Fruit fly (Drosophila melanogaster) whole organism, embryonic: Measurements from ENCODE around the gene CG42820.

Experiments used
- Antp ChIP-seq: fragments of 200-800 bp; sonication (Bioruptor generic); optimal IDR thresholded peaks from 3 replicates; lab custom pipeline; 2016; ENCODE audit warnings: missing biosample characterization, missing genetic modification characterization
- Atf-2 ChIP-seq: fragments of 200-800 bp; sonication (Bioruptor generic); optimal IDR thresholded peaks from 2 replicates; lab custom pipeline; 2016; ENCODE audit warnings: missing biosample characterization, missing genetic modification characterization
- Blimp-1 ChIP-seq: fragments of 200-800 bp; sonication (Bioruptor generic); optimal IDR thresholded peaks from 3 replicates; lab custom pipeline; 2018; ENCODE audit warnings: missing biosample characterization, missing genetic modification characterization, mild to moderate bottlenecking, moderate library complexity, missing genetic modification reagents
- CG10209 ChIP-seq: fragments of 200-800 bp; sonication (Bioruptor generic); optimal IDR thresholded peaks from 3 replicates; lab custom pipeline; 2017; ENCODE audit warnings: missing biosample characterization, mild to moderate bottlenecking, missing genetic modification characterization, missing genetic modification reagents
- CG10321 ChIP-seq: fragments of 200-800 bp; sonication (Bioruptor generic); IDR thresholded peaks from 2 replicates; pipeline ENCODE4 v1.3.6; 2022; ENCODE audit warnings: missing biosample characterization, missing genetic modification characterization
- CG10654 ChIP-seq: fragments of 200-800 bp; sonication (Bioruptor generic); optimal IDR thresholded peaks from 2 replicates; lab custom pipeline; 2016; ENCODE audit warnings: missing biosample characterization, missing genetic modification characterization
- CG12391 ChIP-seq: fragments of 200-800 bp; sonication (Bioruptor generic); optimal IDR thresholded peaks from 3 replicates; lab custom pipeline; 2018; ENCODE audit warnings: missing biosample characterization, mild to moderate bottlenecking, missing genetic modification characterization, moderate library complexity
- CG12769 ChIP-seq: fragments of 200-800 bp; sonication (Bioruptor generic); optimal IDR thresholded peaks from 2 replicates; lab custom pipeline; 2019; ENCODE audit warnings: missing biosample characterization, mild to moderate bottlenecking, missing genetic modification characterization, moderate library complexity
- CG13287 ChIP-seq: fragments of 200-800 bp; sonication (Bioruptor generic); IDR thresholded peaks from 2 replicates; pipeline ENCODE4 v1.3.6; 2022; ENCODE audit warnings: missing biosample characterization, missing genetic modification characterization; ENCODE audit not compliant: partially characterized antibody
- CG14050 ChIP-seq: fragments of 200-800 bp; sonication (Bioruptor generic); IDR thresholded peaks from 3 replicates; pipeline ENCODE4 v1.3.6; 2022; ENCODE audit warnings: missing biosample characterization, missing genetic modification characterization
- CG1603 ChIP-seq: fragments of 200-800 bp; sonication (Bioruptor generic); optimal IDR thresholded peaks from 2 replicates; lab custom pipeline; 2019; ENCODE audit warnings: missing biosample characterization, mild to moderate bottlenecking, missing genetic modification characterization, moderate library complexity
- CG16813 ChIP-seq: fragments of 200-800 bp; sonication (Bioruptor generic); IDR thresholded peaks from 3 replicates; pipeline ENCODE4 v1.3.6; 2022; ENCODE audit warnings: missing biosample characterization, missing genetic modification characterization; ENCODE audit not compliant: partially characterized antibody
- CG17385 ChIP-seq: fragments of 200-800 bp; sonication (Bioruptor generic); optimal IDR thresholded peaks from 3 replicates; lab custom pipeline; 2018; ENCODE audit warnings: missing biosample characterization, mild to moderate bottlenecking, missing genetic modification characterization
- CG2120 ChIP-seq: fragments of 200-800 bp; sonication (Bioruptor generic); optimal IDR thresholded peaks from 3 replicates; lab custom pipeline; 2016; ENCODE audit warnings: missing biosample characterization, missing genetic modification characterization
- CG2129 ChIP-seq: fragments of 200-800 bp; sonication (Bioruptor generic); IDR thresholded peaks from 2 replicates; pipeline ENCODE4 v1.3.6; 2022; ENCODE audit warnings: missing biosample characterization, missing genetic modification characterization; ENCODE audit not compliant: partially characterized antibody
- CG4360 ChIP-seq: fragments of 200-800 bp; sonication (Bioruptor generic); IDR thresholded peaks from 2 replicates; pipeline ENCODE4 v1.3.6; 2022; ENCODE audit warnings: missing biosample characterization, missing genetic modification characterization
- CG4424 ChIP-seq: fragments of 200-800 bp; sonication (Bioruptor generic); optimal IDR thresholded peaks from 3 replicates; lab custom pipeline; 2016; ENCODE audit warnings: missing biosample characterization, missing genetic modification characterization
- CG5953 ChIP-seq: fragments of 200-800 bp; sonication (Bioruptor generic); IDR thresholded peaks from 2 replicates; pipeline ENCODE4 v1.3.6; 2022; ENCODE audit warnings: missing biosample characterization, missing genetic modification characterization
- CG7271 ChIP-seq: fragments of 200-800 bp; sonication (Bioruptor generic); optimal IDR thresholded peaks from 2 replicates; lab custom pipeline; 2018; ENCODE audit warnings: missing biosample characterization, mild to moderate bottlenecking, missing genetic modification characterization, moderate library complexity
- CG8281 ChIP-seq: fragments of 200-800 bp; sonication (Bioruptor generic); optimal IDR thresholded peaks from 2 replicates; lab custom pipeline; 2018; ENCODE audit warnings: missing biosample characterization, mild to moderate bottlenecking, missing genetic modification characterization, moderate library complexity
- CG8944 ChIP-seq: fragments of 200-800 bp; sonication (Bioruptor generic); optimal IDR thresholded peaks from 3 replicates; lab custom pipeline; 2016; ENCODE audit warnings: missing biosample characterization, missing genetic modification characterization
- CG9727 ChIP-seq: fragments of 200-800 bp; sonication (Bioruptor generic); optimal IDR thresholded peaks from 3 replicates; lab custom pipeline; 2017; ENCODE audit warnings: missing biosample characterization, mild to moderate bottlenecking, missing genetic modification characterization
- Dip2 ChIP-seq: fragments of 200-800 bp; sonication (Bioruptor generic); IDR thresholded peaks from 2 replicates; pipeline ENCODE4 v1.3.6; 2022; ENCODE audit warnings: missing biosample characterization, missing genetic modification characterization
- Ets65A ChIP-seq: fragments of 200-800 bp; sonication (Bioruptor generic); peaks from one replicate; lab custom pipeline; 2016; ENCODE audit warnings: missing biosample characterization, missing genetic modification characterization
- Ets97D ChIP-seq: fragments of 200-800 bp; sonication (Bioruptor generic); optimal IDR thresholded peaks from 3 replicates; lab custom pipeline; 2016; ENCODE audit warnings: missing biosample characterization, missing genetic modification characterization
- Gug ChIP-seq: fragments of 200-800 bp; sonication (Bioruptor generic); IDR thresholded peaks from 4 replicates; pipeline ENCODE4 v1.3.6; 2022; ENCODE audit warnings: missing biosample characterization, missing genetic modification characterization
- HLHmδ ChIP-seq: fragments of 200-800 bp; sonication (Bioruptor generic); optimal IDR thresholded peaks from 2 replicates; lab custom pipeline; 2018; ENCODE audit warnings: missing biosample characterization, mild to moderate bottlenecking, missing genetic modification characterization, moderate library complexity
- Hmr ChIP-seq: fragments of 200-800 bp; sonication (Bioruptor generic); optimal IDR thresholded peaks from 3 replicates; lab custom pipeline; 2017; ENCODE audit warnings: mild to moderate bottlenecking, missing biosample characterization, missing genetic modification reagents, missing genetic modification characterization
- Hr3 ChIP-seq: fragments of 200-800 bp; sonication (Bioruptor generic); optimal IDR thresholded peaks from 3 replicates; lab custom pipeline; 2016; ENCODE audit warnings: missing biosample characterization, missing genetic modification characterization
- Meics ChIP-seq: fragments of 200-800 bp; sonication (Bioruptor generic); optimal IDR thresholded peaks from 2 replicates; lab custom pipeline; 2017; ENCODE audit warnings: missing biosample characterization, mild to moderate bottlenecking, missing genetic modification characterization
- NC2β ChIP-seq: fragments of 200-800 bp; sonication (Bioruptor generic); optimal IDR thresholded peaks from 2 replicates; lab custom pipeline; 2016; ENCODE audit warnings: missing biosample characterization, missing genetic modification characterization
- Nf-YA ChIP-seq: fragments of 200-800 bp; sonication (Bioruptor generic); IDR thresholded peaks from 2 replicates; pipeline ENCODE4 v1.3.6; 2022; ENCODE audit warnings: missing biosample characterization, missing genetic modification characterization
- Opbp ChIP-seq: fragments of 200-800 bp; sonication (Bioruptor generic); IDR thresholded peaks from 3 replicates; pipeline ENCODE4 v1.3.6; 2022; ENCODE audit warnings: missing biosample characterization, missing genetic modification characterization; ENCODE audit not compliant: partially characterized antibody
- Poxn ChIP-seq: fragments of 200-800 bp; sonication (Bioruptor generic); IDR thresholded peaks from 2 replicates; pipeline ENCODE4 v1.3.6; 2022; ENCODE audit warnings: missing biosample characterization, missing genetic modification characterization
- Sox102F ChIP-seq: fragments of 200-800 bp; sonication (Bioruptor generic); optimal IDR thresholded peaks from 2 replicates; lab custom pipeline; 2018; ENCODE audit warnings: missing biosample characterization, mild to moderate bottlenecking, missing genetic modification characterization, moderate library complexity
- Tbp ChIP-seq: fragments of >200 bp; optimal IDR thresholded peaks from 2 replicates; lab custom pipeline; 2018; ENCODE audit warnings: missing biosample characterization, missing genetic modification characterization
- aop ChIP-seq: fragments of 200-800 bp; sonication (Bioruptor generic); IDR thresholded peaks from 2 replicates; pipeline ENCODE4 v1.3.6; 2022; ENCODE audit warnings: missing biosample characterization, missing genetic modification characterization
- cas ChIP-seq: fragments of 200-800 bp; sonication (Bioruptor generic); IDR thresholded peaks from 2 replicates; pipeline ENCODE4 v1.3.6; 2022; ENCODE audit warnings: missing biosample characterization, missing genetic modification characterization
- corto ChIP-seq: fragments of 200-800 bp; sonication (Bioruptor generic); optimal IDR thresholded peaks from 2 replicates; lab custom pipeline; 2016; ENCODE audit warnings: missing biosample characterization, mild to moderate bottlenecking, missing genetic modification characterization, moderate library complexity
- dm ChIP-seq: fragments of 200-800 bp; sonication (Bioruptor generic); optimal IDR thresholded peaks from 3 replicates; lab custom pipeline; 2016; ENCODE audit warnings: missing biosample characterization, missing genetic modification characterization
- eyg ChIP-seq: fragments of 200-800 bp; sonication (Bioruptor generic); optimal IDR thresholded peaks from 3 replicates; lab custom pipeline; 2016; ENCODE audit warnings: missing biosample characterization, missing genetic modification characterization
- grau ChIP-seq: fragments of 200-800 bp; optimal IDR thresholded peaks from 3 replicates; lab custom pipeline; 2019; ENCODE audit warnings: missing biosample characterization, mild to moderate bottlenecking, missing genetic modification characterization, moderate library complexity
- lmd ChIP-seq: fragments of 200-800 bp; sonication (Bioruptor generic); IDR thresholded peaks from 2 replicates; pipeline ENCODE4 v1.3.6; 2022; ENCODE audit warnings: missing biosample characterization, missing genetic modification characterization
- pb ChIP-seq: fragments of 200-800 bp; sonication (Bioruptor generic); optimal IDR thresholded peaks from 3 replicates; lab custom pipeline; 2016; ENCODE audit warnings: missing biosample characterization, missing genetic modification characterization
- peb ChIP-seq: fragments of 200-800 bp; sonication (Bioruptor generic); IDR thresholded peaks from 2 replicates; pipeline ENCODE4 v1.3.6; 2022; ENCODE audit warnings: missing biosample characterization, missing genetic modification characterization
- pita ChIP-seq: fragments of 200-800 bp; sonication (Bioruptor generic); optimal IDR thresholded peaks from 2 replicates; lab custom pipeline; 2017; ENCODE audit warnings: missing biosample characterization, mild to moderate bottlenecking, missing genetic modification characterization
- salm ChIP-seq: fragments of 200-800 bp; sonication (Bioruptor generic); optimal IDR thresholded peaks from 2 replicates; lab custom pipeline; 2018; ENCODE audit warnings: missing biosample characterization, mild to moderate bottlenecking, missing genetic modification characterization
- tin ChIP-seq: fragments of 200-800 bp; sonication (Bioruptor generic); optimal IDR thresholded peaks from 3 replicates; lab custom pipeline; 2016; ENCODE audit warnings: missing biosample characterization, missing genetic modification characterization
- trh ChIP-seq: fragments of 200-800 bp; sonication (Bioruptor generic); optimal IDR thresholded peaks from 2 replicates; lab custom pipeline; 2016; ENCODE audit warnings: missing biosample characterization, missing genetic modification characterization
- zen2 ChIP-seq: fragments of 200-800 bp; sonication (Bioruptor generic); IDR thresholded peaks from 3 replicates; pipeline ENCODE4 v1.3.6; 2022; ENCODE audit warnings: missing biosample characterization, missing genetic modification characterization; ENCODE audit not compliant: partially characterized antibody

CG42820 gene

DNA sequence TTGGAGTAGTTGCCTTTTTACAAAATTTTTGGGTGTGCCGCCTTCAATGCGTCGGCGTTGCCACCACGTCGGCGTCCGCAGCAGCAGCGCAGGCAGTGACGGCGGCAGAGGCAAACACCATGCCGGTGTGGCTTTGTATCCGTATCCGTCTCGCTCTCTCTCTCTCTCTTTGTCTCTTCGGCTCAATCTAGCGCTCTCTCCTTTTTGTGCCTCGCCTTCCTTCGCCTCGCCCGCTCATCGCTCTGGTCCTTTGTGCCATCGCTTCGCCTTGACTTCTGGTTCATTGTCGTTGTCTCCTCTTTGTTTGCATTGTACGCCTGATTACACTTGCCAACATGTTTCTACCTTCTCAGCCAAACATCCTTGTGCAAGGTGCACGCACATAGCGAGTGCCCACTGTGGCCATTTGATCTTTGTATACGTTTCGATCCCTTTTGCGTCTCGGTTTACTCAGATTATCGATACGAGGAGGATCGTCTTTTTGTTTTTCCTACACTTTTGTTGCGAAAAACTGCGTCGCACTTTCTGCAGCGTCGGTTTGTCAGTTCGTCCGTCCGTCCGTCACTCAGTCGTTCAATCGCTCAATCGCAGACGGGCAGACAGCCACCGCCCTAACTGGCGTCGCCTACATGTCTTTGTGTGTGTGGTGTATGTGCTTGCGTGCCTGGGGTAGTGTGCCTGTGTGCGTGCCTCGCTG lies 24.3 kb upstream of the CG42820 start (continued):
- TF ChIP-seq CG7271 (tag; lab: Kevin White, UChicago): no peak
- no peak for TF ChIP-seq Gug (GFP tag; lab: Robert Waterston, UW)
- peak; percentile 36 for TF ChIP-seq Meics (GFP tag; lab: Kevin White, UChicago)
- TF ChIP-seq CG14050 (GFP tag; lab: Robert Waterston, UW): no peak
- no peak for TF ChIP-seq Hr3 (GFP tag; lab: Kevin White, UChicago)
- TF ChIP-seq corto (GFP tag; lab: Kevin White, UChicago): peak; percentile 21
- no peak for TF ChIP-seq dm (GFP tag; lab: Kevin White, UChicago)
- TF ChIP-seq CG9727 (GFP tag; lab: Kevin White, UChicago): peak; percentile 22
- TF ChIP-seq lmd (GFP tag; lab: Robert Waterston, UW): no peak
- TF ChIP-seq Dip2 (GFP tag; lab: Robert Waterston, UW): no peak
- TF ChIP-seq Atf-2 (GFP tag; lab: Kevin White, UChicago): no peak
- TF ChIP-seq CG10321 (GFP tag; lab: Robert Waterston, UW): peak; percentile 24; the same call in 1 of the 2 replicates
- no peak for TF ChIP-seq CG8944
- no peak for TF ChIP-seq Sox102F (GFP tag; lab: Kevin White, UChicago)
- peak; percentile 4 for TF ChIP-seq Ets97D (GFP tag; lab: Kevin White, UChicago)
- peak; percentile 17; the same call in 1 of the 2 replicates for TF ChIP-seq CG13287 (GFP tag; lab: Robert Waterston, UW)
- no peak for TF ChIP-seq CG12769 (tag; lab: Kevin White, UChicago)
- TF ChIP-seq CG4424 (GFP tag; lab: Kevin White, UChicago): no peak
- no peak for TF ChIP-seq cas (GFP tag; lab: Robert Waterston, UW)
- TF ChIP-seq Antp (GFP tag; lab: Kevin White, UChicago): peak; percentile 9
- no peak for TF ChIP-seq CG16813
- no peak for TF ChIP-seq CG12391
- no peak for TF ChIP-seq aop (GFP tag; lab: Robert Waterston, UW)
- TF ChIP-seq CG2120: peak; percentile 34
- TF ChIP-seq CG1603 (tag; lab: Kevin White, UChicago): no peak
- peak; percentile 51 for TF ChIP-seq CG10209
- TF ChIP-seq CG8281 (tag; lab: Kevin White, UChicago): peak; percentile 100
- TF ChIP-seq CG4360: no peak
- no peak for TF ChIP-seq CG5953 (GFP tag; lab: Robert Waterston, UW)
- no peak for TF ChIP-seq CG17385 (GFP tag; lab: Kevin White, UChicago)
- TF ChIP-seq HLHmδ (GFP tag; lab: Kevin White, UChicago): peak; percentile 58
- no peak for TF ChIP-seq CG10654
- no peak for TF ChIP-seq salm (tag; lab: Kevin White, UChicago)
- TF ChIP-seq NC2β (GFP tag; lab: Kevin White, UChicago): no peak
- no peak for TF ChIP-seq pita (GFP tag; lab: Kevin White, UChicago)
- no peak for TF ChIP-seq eyg
- TF ChIP-seq Poxn (GFP tag; lab: Robert Waterston, UW): no peak
- TF ChIP-seq peb (GFP tag; lab: Robert Waterston, UW): no peak
- peak; percentile 94 for TF ChIP-seq grau (tag; lab: Kevin White, UChicago)
- peak; percentile 24 for TF ChIP-seq Hmr (GFP tag; lab: Kevin White, UChicago)
- TF ChIP-seq Nf-YA (GFP tag; lab: Robert Waterston, UW): no peak
- no peak for TF ChIP-seq zen2 (GFP tag; lab: Robert Waterston, UW)
- TF ChIP-seq Blimp-1: no peak
- TF ChIP-seq Ets65A (GFP tag; lab: Kevin White, UChicago): peak; percentile 62
- no peak for TF ChIP-seq CG2129 (GFP tag; lab: Robert Waterston, UW)
- TF ChIP-seq Tbp (GFP tag; lab: Kevin White, UChicago): no peak
- peak; percentile 11; the same call in 1 of the 3 replicates for TF ChIP-seq Opbp
- TF ChIP-seq pb: no peak
- TF ChIP-seq trh (GFP tag; lab: Kevin White, UChicago): no peak
- TF ChIP-seq tin (GFP tag; lab: Kevin White, UChicago): peak; percentile 5
